Worm (Caenorhabditis elegans) whole organism, mixed stage, embryonic: ENCODE measurements around the gene F44G3.7.

ENCODE experiments used
- M03D4.4 ChIP-seq: sonication (generic microtip); optimal IDR thresholded peaks from 2 replicates; lab custom pipeline; 2017; ENCODE audit warnings: mild to moderate bottlenecking, missing genetic modification characterization, missing compliant biosample characterization
- ceh-43 ChIP-seq: fragments of 200-800 bp; sonication (Bioruptor generic); optimal IDR thresholded peaks from 2 replicates; lab custom pipeline; 2018; ENCODE audit warnings: mild to moderate bottlenecking, missing genetic modification characterization, moderate library complexity, missing compliant biosample characterization
- ces-1 ChIP-seq: fragments of 150-350 bp; optimal IDR thresholded peaks from 2 replicates; lab custom pipeline; 2014; ENCODE audit warnings: missing biosample characterization, missing genetic modification reagents, missing genetic modification characterization
- drap-1 ChIP-seq: fragments of 200-800 bp; sonication (Bioruptor generic); optimal IDR thresholded peaks from 3 replicates; lab custom pipeline; 2018; ENCODE audit warnings: mild to moderate bottlenecking, missing genetic modification characterization, missing compliant biosample characterization
- elt-1 ChIP-seq: sonication (generic microtip); optimal IDR thresholded peaks from 2 replicates; lab custom pipeline; 2017; ENCODE audit warnings: missing genetic modification characterization, mild to moderate bottlenecking, missing compliant biosample characterization, antibody characterized with exemption, moderate library complexity, borderline replicate concordance; ENCODE audit not compliant: insufficient read depth
- flh-1 ChIP-seq: fragments of 200-800 bp; sonication (Bioruptor generic); optimal IDR thresholded peaks from 2 replicates; lab custom pipeline; 2018; ENCODE audit warnings: mild to moderate bottlenecking, missing genetic modification characterization, moderate library complexity, missing compliant biosample characterization
- hlh-1 ChIP-seq: fragments of 150-350 bp; optimal IDR thresholded peaks from 2 replicates; lab custom pipeline; 2014; ENCODE audit warnings: missing biosample characterization, missing genetic modification reagents, missing genetic modification characterization
- lin-13 ChIP-seq: fragments of 150-350 bp; optimal IDR thresholded peaks from 2 replicates; lab custom pipeline; 2014; ENCODE audit warnings: missing biosample characterization, missing genetic modification characterization
- mep-1 ChIP-seq: fragments of 150-350 bp; optimal IDR thresholded peaks from 2 replicates; lab custom pipeline; 2017; ENCODE audit warnings: missing biosample characterization, missing genetic modification reagents, missing genetic modification characterization, inconsistent platforms
- mls-2 ChIP-seq: sonication (generic microtip); optimal IDR thresholded peaks from 2 replicates; lab custom pipeline; 2016; ENCODE audit warnings: mild to moderate bottlenecking, missing genetic modification characterization, moderate library complexity, missing compliant biosample characterization
- nhr-12 ChIP-seq: fragments of 150-350 bp; optimal IDR thresholded peaks from 2 replicates; lab custom pipeline; 2014; ENCODE audit warnings: missing biosample characterization, missing genetic modification characterization
- nhr-2 ChIP-seq: fragments of 150-350 bp; optimal IDR thresholded peaks from 2 replicates; lab custom pipeline; 2014; ENCODE audit warnings: missing biosample characterization, missing genetic modification characterization
- nhr-76 ChIP-seq: sonication (generic microtip); optimal IDR thresholded peaks from 2 replicates; lab custom pipeline; 2017; ENCODE audit warnings: missing biosample characterization, missing genetic modification characterization
- sem-2 ChIP-seq: fragments of 200-800 bp; sonication (Bioruptor generic); optimal IDR thresholded peaks from 2 replicates; lab custom pipeline; 2018; ENCODE audit warnings: mild to moderate bottlenecking, missing genetic modification characterization, missing compliant biosample characterization
- sptf-1 ChIP-seq: sonication (generic microtip); optimal IDR thresholded peaks from 2 replicates; lab custom pipeline; 2017; ENCODE audit warnings: mild to moderate bottlenecking, missing genetic modification characterization, moderate library complexity, missing compliant biosample characterization
- zip-8 ChIP-seq: fragments of 150-350 bp; optimal IDR thresholded peaks from 2 replicates; lab custom pipeline; 2014; ENCODE audit warnings: missing biosample characterization, missing genetic modification characterization

Gene F44G3.7

DNA sequence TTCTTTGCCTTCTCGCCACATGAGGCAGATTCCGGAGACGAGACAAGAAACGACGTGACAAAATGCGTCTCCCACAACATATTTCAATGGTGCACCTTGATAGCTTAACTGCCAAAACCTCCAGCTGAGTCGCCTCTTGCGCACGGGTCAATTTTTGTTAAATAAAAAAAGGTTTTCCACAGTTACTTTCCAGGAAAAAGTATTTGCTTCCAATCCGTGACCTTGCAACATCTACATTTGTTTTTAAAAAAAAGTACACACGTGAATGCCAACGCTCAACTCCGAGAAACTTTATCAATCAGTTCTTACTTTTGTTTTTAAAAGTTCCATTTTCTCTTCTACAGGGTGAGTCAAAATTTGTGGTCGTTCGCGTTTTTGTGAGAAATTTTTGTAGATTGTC lies 42.7 kb downstream of the F44G3.7 start, which contains the start of gene F22B8.7:
Gene F22B8.7 (plus strand): TSS at position 301 of the 400 bp plus-strand sequence.
- TF ChIP-seq nhr-12 (no peak), lin-13 (tag; lab: Kevin White, UChicago) (no peak), flh-1 (GFP tag; lab: Kevin White, UChicago) (no peak)

DNA sequence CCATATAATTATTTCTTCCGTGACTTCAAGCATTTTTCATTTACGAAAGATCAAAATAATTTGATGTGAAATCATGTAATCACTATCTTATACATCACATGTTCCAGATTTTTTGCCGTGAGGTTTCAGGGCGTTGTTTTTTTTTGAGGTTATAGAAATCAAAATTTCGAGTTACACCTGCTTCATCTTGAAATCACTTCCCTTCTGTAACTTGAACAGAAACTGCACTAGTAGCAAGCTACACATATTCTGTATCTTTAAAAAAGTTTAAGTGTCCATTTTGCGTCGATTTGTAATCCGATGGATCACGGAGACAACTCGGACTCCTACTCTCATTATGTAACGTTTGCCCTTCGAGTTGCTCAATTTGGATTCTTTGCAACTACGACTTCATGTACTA lies 46.3 kb downstream of the F44G3.7 start, which contains the start of gene F22B8.3:
Gene F22B8.3 (plus strand): TSS at position 301 of the 400 bp plus-strand sequence.
- TF ChIP-seq mep-1 (tag; lab: Kevin White, UChicago) (no peak), drap-1 (GFP tag; lab: Kevin White, UChicago) (no peak), M03D4.4 (tag; lab: Kevin White, UChicago) (no peak), nhr-76 (no peak), nhr-2 (tag; lab: Kevin White, UChicago) (no peak), sem-2 (GFP tag; lab: Kevin White, UChicago) (no peak), hlh-1 (tag; lab: Kevin White, UChicago) (no peak), elt-1 (tag; lab: Kevin White, UChicago) (no peak), ceh-43 (no peak), mls-2 (no peak), ces-1 (no peak), zip-8 (no peak), lin-13 (tag; lab: Kevin White, UChicago) (no peak), sptf-1 (tag; lab: Kevin White, UChicago) (no peak)
